Fruit fly (Drosophila melanogaster) S2 (cell line): ENCODE results near the gene mthl15.

Source experiments
- CG8478 ChIP-seq: fragments of >200 bp; optimal IDR thresholded peaks from 2 replicates; lab custom pipeline; 2018
- CTCF ChIP-seq, 2 experiments: fragments of >200 bp; optimal IDR thresholded peaks; 2 replicates each; lab custom pipeline; 2018

DNA sequence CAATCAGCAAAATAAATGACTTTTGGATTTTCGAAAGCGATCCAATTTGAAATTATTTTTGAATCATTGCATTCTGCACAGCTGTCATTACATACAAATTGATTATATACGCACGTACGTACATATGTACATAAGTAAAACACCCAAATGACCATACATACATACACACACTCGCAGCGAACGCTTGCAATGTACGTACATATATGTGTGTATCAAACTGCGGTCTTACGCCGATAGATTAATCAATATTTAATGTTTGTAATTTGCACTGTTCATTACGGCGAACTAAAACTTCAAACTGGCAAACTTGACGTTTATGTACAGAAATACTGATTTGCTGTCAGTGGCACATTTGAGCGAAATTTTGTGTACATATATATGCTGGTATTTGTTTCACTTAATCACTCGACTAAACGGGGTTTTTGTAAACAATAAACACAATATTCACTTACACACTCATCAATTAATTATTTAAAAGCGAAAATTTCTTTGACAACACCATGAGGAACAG, 11.8 kb downstream of the mthl15 start:
- TF ChIP-seq CG8478 (lab: Kevin White, UChicago) (no peak), CTCF (optimal IDR thresholded peaks at IDR 0.05; lab: Kevin White, UChicago) (no peak)
